Worm (Caenorhabditis elegans) whole organism, L3 larva: ENCODE measurements around the gene tmd-2.

Experiments
- ZK546.5 ChIP-seq: sonication (generic microtip); optimal IDR thresholded peaks from 2 replicates; lab custom pipeline; 2017; ENCODE audit warnings: missing biosample characterization, missing genetic modification characterization
- ama-1 ChIP-seq: fragments of 150-350 bp; optimal IDR thresholded peaks from 2 replicates; lab custom pipeline; 2018
- ceh-16 ChIP-seq: sonication (generic microtip); optimal IDR thresholded peaks from 2 replicates; lab custom pipeline; 2017; ENCODE audit warnings: missing biosample characterization, missing genetic modification characterization
- ceh-28 ChIP-seq: fragments of 150-350 bp; optimal IDR thresholded peaks from 2 replicates; lab custom pipeline; 2014; ENCODE audit warnings: missing biosample characterization, missing genetic modification reagents, missing genetic modification characterization
- ceh-9 ChIP-seq: sonication (generic microtip); optimal IDR thresholded peaks from 2 replicates; lab custom pipeline; 2018; ENCODE audit warnings: missing biosample characterization, missing genetic modification characterization
- egl-5 ChIP-seq: fragments of 150-350 bp; optimal IDR thresholded peaks from 2 replicates; lab custom pipeline; 2017; ENCODE audit warnings: missing biosample characterization, missing genetic modification reagents, missing genetic modification characterization, inconsistent platforms
- elt-2 ChIP-seq: sonication (generic microtip); optimal IDR thresholded peaks from 2 replicates; lab custom pipeline; 2016; ENCODE audit warnings: missing genetic modification reagents, mild to moderate bottlenecking, missing genetic modification characterization, missing compliant biosample characterization
- fkh-10 ChIP-seq: sonication (generic microtip); optimal IDR thresholded peaks from 2 replicates; lab custom pipeline; 2017; ENCODE audit warnings: missing biosample characterization, missing genetic modification reagents, missing genetic modification characterization
- fkh-2 ChIP-seq: fragments of 150-350 bp; optimal IDR thresholded peaks from 2 replicates; lab custom pipeline; 2014; ENCODE audit warnings: missing biosample characterization, missing genetic modification reagents, missing genetic modification characterization
- fos-1 ChIP-seq: fragments of 150-350 bp; optimal IDR thresholded peaks from 2 replicates; lab custom pipeline; 2014; ENCODE audit warnings: missing biosample characterization, missing genetic modification characterization
- lin-15B ChIP-seq: fragments of 150-350 bp; optimal IDR thresholded peaks from 2 replicates; lab custom pipeline; 2014; ENCODE audit warnings: missing biosample characterization, missing genetic modification characterization
- lin-39 ChIP-seq: fragments of 150-350 bp; optimal IDR thresholded peaks from 2 replicates; lab custom pipeline; 2018; ENCODE audit warnings: missing biosample characterization, missing genetic modification reagents, missing genetic modification characterization
- lsy-12 ChIP-seq: sonication (generic microtip); optimal IDR thresholded peaks from 2 replicates; lab custom pipeline; 2016; ENCODE audit warnings: mild to moderate bottlenecking, missing genetic modification characterization, missing compliant biosample characterization
- nfya-1 ChIP-seq: sonication (generic microtip); optimal IDR thresholded peaks from 2 replicates; lab custom pipeline; 2017; ENCODE audit warnings: missing genetic modification characterization, mild to moderate bottlenecking, missing compliant biosample characterization, antibody characterized with exemption, moderate library complexity; ENCODE audit not compliant: insufficient read depth
- nhr-11 ChIP-seq: fragments of 150-350 bp; optimal IDR thresholded peaks from 2 replicates; lab custom pipeline; 2014; ENCODE audit warnings: missing biosample characterization, missing genetic modification characterization
- nhr-23 ChIP-seq: fragments of 150-350 bp; optimal IDR thresholded peaks from 2 replicates; lab custom pipeline; 2014; ENCODE audit warnings: missing biosample characterization, missing genetic modification reagents, missing genetic modification characterization
- nhr-237 ChIP-seq: fragments of 150-350 bp; optimal IDR thresholded peaks from 2 replicates; lab custom pipeline; 2014; ENCODE audit warnings: missing biosample characterization, missing genetic modification characterization
- nhr-25 ChIP-seq: sonication (generic microtip); optimal IDR thresholded peaks from 2 replicates; lab custom pipeline; 2017; ENCODE audit warnings: missing biosample characterization, missing genetic modification characterization
- nhr-43 ChIP-seq: sonication (generic microtip); optimal IDR thresholded peaks from 2 replicates; lab custom pipeline; 2016; ENCODE audit warnings: mild to moderate bottlenecking, missing genetic modification characterization, missing compliant biosample characterization; ENCODE audit not compliant: poor library complexity, severe bottlenecking
- nhr-76 ChIP-seq: fragments of 150-350 bp; sonication (generic microtip); optimal IDR thresholded peaks from 5 replicates; lab custom pipeline; 2014; ENCODE audit warnings: missing biosample characterization, missing genetic modification characterization
- nhr-77 ChIP-seq: fragments of 150-350 bp; optimal IDR thresholded peaks from 2 replicates; lab custom pipeline; 2014; ENCODE audit warnings: missing biosample characterization, missing genetic modification characterization
- pha-4 ChIP-seq: fragments of 150-350 bp; optimal IDR thresholded peaks from 2 replicates; lab custom pipeline; 2014; ENCODE audit warnings: missing biosample characterization, missing genetic modification reagents, missing genetic modification characterization
- pqm-1 ChIP-seq: fragments of 150-350 bp; optimal IDR thresholded peaks from 2 replicates; lab custom pipeline; 2017; ENCODE audit warnings: missing biosample characterization, missing genetic modification characterization, inconsistent platforms
- skn-1 ChIP-seq: fragments of 150-350 bp; optimal IDR thresholded peaks from 2 replicates; lab custom pipeline; 2014; ENCODE audit warnings: missing biosample characterization, missing genetic modification characterization
- snpc-4 ChIP-seq: fragments of 150-350 bp; optimal IDR thresholded peaks from 2 replicates; lab custom pipeline; 2014; ENCODE audit warnings: missing biosample characterization, missing genetic modification characterization
- tbx-2 ChIP-seq: sonication (generic microtip); optimal IDR thresholded peaks from 2 replicates; lab custom pipeline; 2016; ENCODE audit warnings: mild to moderate bottlenecking, missing genetic modification characterization, missing compliant biosample characterization
- unc-39 ChIP-seq: sonication (generic microtip); optimal IDR thresholded peaks from 4 replicates; lab custom pipeline; 2017; ENCODE audit warnings: missing biosample characterization, missing genetic modification characterization
- unc-62 ChIP-seq: fragments of 150-350 bp; sonication (generic microtip); optimal IDR thresholded peaks from 4 replicates; lab custom pipeline; 2014; ENCODE audit warnings: missing biosample characterization, missing genetic modification reagents, missing genetic modification characterization
- ztf-4 ChIP-seq: fragments of 150-350 bp; optimal IDR thresholded peaks from 2 replicates; lab custom pipeline; 2014; ENCODE audit warnings: missing biosample characterization, missing genetic modification characterization

tmd-2 gene

DNA sequence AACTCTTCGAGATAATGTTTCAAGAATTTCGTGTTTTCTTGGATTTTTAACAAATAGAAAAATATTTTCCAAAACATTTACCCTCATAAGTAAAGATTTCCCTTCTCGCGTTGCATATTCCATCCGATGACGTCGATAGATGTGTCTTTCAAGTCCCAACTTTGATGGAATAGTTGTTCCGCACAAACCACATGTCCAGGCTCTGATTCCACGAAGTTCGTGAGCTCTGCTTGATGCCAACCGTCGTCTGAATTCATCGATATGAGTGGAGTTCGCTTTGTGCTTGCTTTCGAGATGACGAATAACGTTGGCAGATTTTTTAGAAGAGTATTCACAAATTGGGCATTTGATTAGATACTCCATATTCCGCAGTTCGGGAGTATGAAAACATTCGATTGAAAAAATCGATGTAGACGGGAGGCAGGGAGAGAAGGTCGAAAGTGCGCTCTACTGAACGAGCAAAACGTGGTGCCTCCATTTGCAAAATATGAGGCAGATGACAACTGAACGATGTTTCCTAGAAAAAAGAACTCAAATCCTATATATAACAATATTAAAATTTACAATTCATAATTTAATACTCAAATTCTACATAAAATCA lies 33.4 kb upstream of the tmd-2 start, which contains the start of gene W02D7.6:
Gene W02D7.6 (minus strand): TSS at position 573 of the 601 bp plus-strand sequence.
- TF ChIP-seq egl-5: no peak
- TF ChIP-seq snpc-4 (tag; lab: Kevin White, UChicago): peak; percentile 38
- peak; percentile 13 for TF ChIP-seq elt-2 (tag; lab: Kevin White, UChicago)
- peak; percentile 8 for TF ChIP-seq pqm-1 (tag; lab: Kevin White, UChicago)
- TF ChIP-seq ceh-28 (tag; lab: Kevin White, UChicago): peak; percentile 22
- no peak for TF ChIP-seq unc-62 (GFP tag; lab: Kevin White, UChicago)
- TF ChIP-seq ama-1 (lab: Kevin White, UChicago): peak; percentile 70
- peak; percentile 5 for TF ChIP-seq nhr-23 (tag; lab: Kevin White, UChicago)
- TF ChIP-seq pha-4: peak; percentile 23
- TF ChIP-seq nfya-1 (tag; lab: Kevin White, UChicago): peak; percentile 19
- no peak for TF ChIP-seq ZK546.5 (tag; lab: Kevin White, UChicago)
- no peak for TF ChIP-seq nhr-76 (tag; lab: Kevin White, UChicago)
- no peak for TF ChIP-seq tbx-2
- peak; percentile 26 for TF ChIP-seq lin-15B (tag; lab: Kevin White, UChicago)
- TF ChIP-seq nhr-43: no peak
- TF ChIP-seq, all 47 proteins: peak for 9

DNA sequence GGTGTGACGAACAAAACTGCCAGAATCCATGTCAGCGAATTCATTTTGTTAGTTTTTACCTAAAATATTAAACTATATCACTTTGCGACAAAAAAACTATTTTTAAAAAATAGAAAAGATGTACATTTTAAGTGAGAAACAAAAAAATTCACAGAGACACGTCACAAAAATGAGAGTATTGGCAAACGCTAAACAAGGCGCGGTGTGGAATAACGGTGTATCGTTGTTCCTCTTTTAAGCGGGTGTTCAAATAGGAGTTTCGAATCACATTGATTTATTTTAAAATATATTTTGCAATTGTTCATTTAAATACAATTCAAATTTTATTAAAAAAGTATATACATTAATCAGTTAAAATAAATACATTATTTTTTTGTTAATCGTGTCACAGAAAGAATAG lies 31.9 kb upstream of the tmd-2 start, which contains the start of gene sel-9:
Gene sel-9 (minus strand): TSS at position 59 of the 400 bp plus-strand sequence.
- TF ChIP-seq elt-2 (tag; lab: Kevin White, UChicago) (peak; percentile 22), pha-4 (peak; percentile 60), nhr-43 (no peak), ZK546.5 (tag; lab: Kevin White, UChicago) (no peak), unc-39 (tag; lab: Kevin White, UChicago) (no peak), ceh-28 (tag; lab: Kevin White, UChicago) (peak; percentile 9), nhr-77 (no peak), nhr-25 (tag; lab: Kevin White, UChicago) (no peak), ama-1 (lab: Kevin White, UChicago) (no peak), nhr-23 (tag; lab: Kevin White, UChicago) (peak; percentile 46), skn-1 (tag; lab: Kevin White, UChicago) (peak; percentile 16), lin-15B (tag; lab: Kevin White, UChicago) (peak; percentile 74), ceh-16 (tag; lab: Kevin White, UChicago) (no peak), nfya-1 (tag; lab: Kevin White, UChicago) (peak; percentile 54), fkh-10 (GFP tag; lab: Kevin White, UChicago) (no peak)

- TF ChIP-seq elt-2 (tag; lab: Kevin White, UChicago) (peak; percentile 36), nhr-11 (tag; lab: Kevin White, UChicago) (no peak), ceh-28 (tag; lab: Kevin White, UChicago) (no peak), ZK546.5 (tag; lab: Kevin White, UChicago) (no peak), ceh-16 (tag; lab: Kevin White, UChicago) (no peak), lsy-12 (tag; lab: Kevin White, UChicago) (no peak), ama-1 (lab: Kevin White, UChicago) (no peak), nfya-1 (tag; lab: Kevin White, UChicago) (no peak), pqm-1 (tag; lab: Kevin White, UChicago) (peak; percentile 9), nhr-25 (tag; lab: Kevin White, UChicago) (no peak), ceh-9 (tag; lab: Kevin White, UChicago) (no peak), nhr-237 (tag; lab: Kevin White, UChicago) (no peak), egl-5 (no peak), lin-39 (no peak), ztf-4 (no peak), pha-4 (peak; percentile 87)
Observed at ce11 chrV:8304461-8305195, 29.8 kb upstream of the tmd-2 start, which contains the start of gene W02D7.11. Gene W02D7.11, minus strand, starts transcription at chrV:8304511.

DNA sequence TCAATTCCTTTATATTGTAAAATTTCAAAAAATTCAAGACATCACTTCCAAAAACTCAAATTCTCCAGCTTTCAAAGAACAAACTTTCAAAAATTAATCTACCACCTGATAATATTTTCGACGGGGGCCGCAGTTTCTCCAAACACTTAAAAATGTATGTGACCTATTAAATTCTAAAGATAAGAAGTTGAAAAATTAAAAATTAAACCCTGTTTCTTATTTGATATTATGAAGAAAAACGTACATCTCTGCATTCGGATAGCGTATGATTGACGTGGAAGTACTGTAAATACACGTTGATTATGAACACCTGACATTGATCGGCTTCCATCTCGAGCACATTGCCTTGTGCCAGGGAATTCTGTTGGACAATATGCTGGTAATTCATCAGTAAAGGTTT lies 28.5 kb upstream of the tmd-2 start:
- TF ChIP-seq fkh-2 (tag; lab: Kevin White, UChicago): no peak
- TF ChIP-seq elt-2 (tag; lab: Kevin White, UChicago): peak; percentile 70
- peak; percentile 23 for TF ChIP-seq pha-4
- peak; percentile 58 for TF ChIP-seq pqm-1 (tag; lab: Kevin White, UChicago)
- no peak for TF ChIP-seq unc-39 (tag; lab: Kevin White, UChicago)
- TF ChIP-seq fos-1 (tag; lab: Kevin White, UChicago): no peak
- TF ChIP-seq, all 47 proteins: peak for 3
